Worm (Caenorhabditis elegans): ENCODE results near the gene attf-3.

- TF ChIP-seq unc-62 (GFP tag; optimal IDR thresholded peaks at IDR 0.05) (no peak), mab-5 (tag; optimal IDR thresholded peaks at IDR 0.05) (no peak)
These were observed 21.2 kb downstream of the attf-3 start for ce11 chrIII:64747-65625.
